Worm (Caenorhabditis elegans) whole organism, L4 larva: ENCODE measurements around the gene gcy-33.
A peak's percentile ranks its signal among the peaks of the same experiment; 100 is the strongest.

Experiments
- F10B5.3 ChIP-seq: sonication (generic microtip); optimal IDR thresholded peaks from 2 replicates; lab custom pipeline; 2016; ENCODE audit warnings: mild to moderate bottlenecking, missing genetic modification characterization, missing compliant biosample characterization
- R02D3.7 ChIP-seq: fragments of 150-350 bp; sonication (generic microtip); optimal IDR thresholded peaks from 3 replicates; lab custom pipeline; 2014; ENCODE audit warnings: missing biosample characterization, missing genetic modification characterization
- T26A8.4 ChIP-seq: fragments of 200-800 bp; sonication (Bioruptor generic); IDR thresholded peaks from 2 replicates; pipeline ENCODE4 v1.3.6; 2022; ENCODE audit warnings: missing genetic modification characterization, missing compliant biosample characterization
- aha-1 ChIP-seq: fragments of 150-350 bp; peaks from one replicate; lab custom pipeline; 2014; ENCODE audit warnings: missing biosample characterization, missing genetic modification characterization
- attf-4 ChIP-seq: sonication (generic microtip); optimal IDR thresholded peaks from 3 replicates; lab custom pipeline; 2017; ENCODE audit warnings: missing biosample characterization, missing genetic modification characterization
- ces-1 ChIP-seq: fragments of 150-350 bp; sonication (generic microtip); optimal IDR thresholded peaks from 4 replicates; lab custom pipeline; 2014; ENCODE audit warnings: missing biosample characterization, missing genetic modification reagents, missing genetic modification characterization
- ctbp-1 ChIP-seq: fragments of 200-800 bp; sonication (Bioruptor generic); IDR thresholded peaks from 2 replicates; pipeline ENCODE4 v1.3.6; 2022; ENCODE audit warnings: missing genetic modification reagents, missing genetic modification characterization, missing compliant biosample characterization
- dmd-6 ChIP-seq: fragments of 200-800 bp; sonication (Bioruptor generic); IDR thresholded peaks from 2 replicates; pipeline ENCODE4 v1.3.6; 2022; ENCODE audit warnings: missing genetic modification reagents, missing genetic modification characterization, missing compliant biosample characterization
- dmd-9 ChIP-seq: fragments of 200-800 bp; sonication (Bioruptor generic); IDR thresholded peaks from 2 replicates; pipeline ENCODE4 v1.3.6; 2022; ENCODE audit warnings: missing genetic modification reagents, missing genetic modification characterization, missing compliant biosample characterization
- dpl-1 ChIP-seq: fragments of 150-350 bp; optimal IDR thresholded peaks from 2 replicates; lab custom pipeline; 2014; ENCODE audit warnings: missing biosample characterization, missing genetic modification reagents, missing genetic modification characterization
- dve-1 ChIP-seq: sonication (generic microtip); optimal IDR thresholded peaks from 2 replicates; lab custom pipeline; 2017; ENCODE audit warnings: antibody characterized with exemption, mild to moderate bottlenecking, missing genetic modification characterization, missing compliant biosample characterization; ENCODE audit not compliant: insufficient read depth
- egl-27 ChIP-seq: sonication (generic microtip); optimal IDR thresholded peaks from 3 replicates; lab custom pipeline; 2017; ENCODE audit warnings: missing biosample characterization, missing genetic modification reagents, missing genetic modification characterization
- gei-8 ChIP-seq: fragments of 200-800 bp; sonication (Bioruptor generic); optimal IDR thresholded peaks from 2 replicates; lab custom pipeline; 2018; ENCODE audit warnings: mild to moderate bottlenecking, missing genetic modification characterization, missing compliant biosample characterization
- hlh-11 ChIP-seq: fragments of 200-800 bp; sonication (Bioruptor generic); optimal IDR thresholded peaks from 2 replicates; lab custom pipeline; 2018; ENCODE audit warnings: mild to moderate bottlenecking, missing genetic modification characterization, missing compliant biosample characterization
- hlh-30 ChIP-seq: sonication (generic microtip); optimal IDR thresholded peaks from 2 replicates; lab custom pipeline; 2017; ENCODE audit warnings: antibody characterized with exemption, mild to moderate bottlenecking, missing genetic modification characterization, missing compliant biosample characterization; ENCODE audit not compliant: insufficient read depth
- lim-7 ChIP-seq: fragments of 200-800 bp; sonication (Bioruptor generic); IDR thresholded peaks from 2 replicates; pipeline ENCODE4 v1.3.6; 2022; ENCODE audit warnings: missing genetic modification characterization, missing compliant biosample characterization
- lin-1 ChIP-seq: fragments of 200-800 bp; sonication (Bioruptor generic); IDR thresholded peaks from 2 replicates; pipeline ENCODE4 v1.3.6; 2022; ENCODE audit warnings: missing genetic modification reagents, missing genetic modification characterization, missing compliant biosample characterization
- lin-13 ChIP-seq: fragments of 150-350 bp; optimal IDR thresholded peaks from 2 replicates; lab custom pipeline; 2014; ENCODE audit warnings: missing biosample characterization, missing genetic modification reagents, missing genetic modification characterization
- lin-15B ChIP-seq: fragments of 150-350 bp; sonication (generic microtip); optimal IDR thresholded peaks from 3 replicates; lab custom pipeline; 2014; ENCODE audit warnings: missing biosample characterization, missing genetic modification characterization
- lin-38 ChIP-seq: fragments of 200-800 bp; sonication (Bioruptor generic); IDR thresholded peaks from 2 replicates; pipeline ENCODE4 v1.3.6; 2022; ENCODE audit warnings: missing genetic modification reagents, missing genetic modification characterization, missing compliant biosample characterization
- nhr-28 ChIP-seq: fragments of 150-350 bp; optimal IDR thresholded peaks from 2 replicates; lab custom pipeline; 2014; ENCODE audit warnings: missing biosample characterization, missing genetic modification characterization
- nhr-41 ChIP-seq: fragments of 200-800 bp; sonication (Bioruptor generic); IDR thresholded peaks from 2 replicates; pipeline ENCODE4 v1.3.6; 2022; ENCODE audit warnings: missing genetic modification reagents, missing genetic modification characterization, missing compliant biosample characterization
- nhr-77 ChIP-seq: fragments of 150-350 bp; optimal IDR thresholded peaks from 2 replicates; lab custom pipeline; 2014; ENCODE audit warnings: missing biosample characterization, missing genetic modification characterization
- pha-4 ChIP-seq, 2 experiments: fragments of 150-350 bp in 1 of 2; fragments of 200-800 bp in 1 of 2; sonication (Bioruptor generic) in 1 of 2; IDR thresholded peaks in 1 of 2; optimal IDR thresholded peaks in 1 of 2; 2 replicates each; pipeline versions ENCODE4 v1.3.6 to Lab custom; 2014 to 2022; ENCODE audit warnings: missing genetic modification characterization in 2 of 2, missing genetic modification reagents in 2 of 2, missing biosample characterization in 1 of 2, missing compliant biosample characterization in 1 of 2
- php-3 ChIP-seq: fragments of 200-800 bp; sonication (Bioruptor generic); IDR thresholded peaks from 2 replicates; pipeline ENCODE4 v1.3.6; 2022; ENCODE audit warnings: missing genetic modification reagents, missing genetic modification characterization, missing compliant biosample characterization
- pqm-1 ChIP-seq: sonication (generic microtip); optimal IDR thresholded peaks from 2 replicates; lab custom pipeline; 2017; ENCODE audit warnings: missing biosample characterization, missing genetic modification characterization
- sdz-12 ChIP-seq: fragments of 200-800 bp; sonication (Bioruptor generic); optimal IDR thresholded peaks from 2 replicates; lab custom pipeline; 2018; ENCODE audit warnings: mild to moderate bottlenecking, missing genetic modification characterization, missing compliant biosample characterization
- set-16 ChIP-seq: fragments of 200-800 bp; sonication (Bioruptor generic); IDR thresholded peaks from 2 replicates; pipeline ENCODE4 v1.3.6; 2022; ENCODE audit warnings: missing genetic modification reagents, missing genetic modification characterization, missing compliant biosample characterization
- skn-1 ChIP-seq: fragments of 150-350 bp; optimal IDR thresholded peaks from 2 replicates; lab custom pipeline; 2014; ENCODE audit warnings: missing biosample characterization, missing genetic modification characterization
- snpc-1.2 ChIP-seq: fragments of 200-800 bp; sonication (Bioruptor generic); IDR thresholded peaks from 2 replicates; pipeline ENCODE4 v1.3.6; 2022; ENCODE audit warnings: missing genetic modification reagents, missing genetic modification characterization, missing compliant biosample characterization
- snpc-4 ChIP-seq: fragments of 150-350 bp; optimal IDR thresholded peaks from 2 replicates; lab custom pipeline; 2014; ENCODE audit warnings: missing biosample characterization, missing genetic modification characterization
- spr-3 ChIP-seq: fragments of 200-800 bp; sonication (Bioruptor generic); optimal IDR thresholded peaks from 2 replicates; lab custom pipeline; 2018; ENCODE audit warnings: mild to moderate bottlenecking, missing genetic modification characterization, missing compliant biosample characterization
- tag-97 ChIP-seq: fragments of 200-800 bp; sonication (Bioruptor generic); IDR thresholded peaks from 2 replicates; pipeline ENCODE4 v1.3.6; 2022; ENCODE audit warnings: missing genetic modification characterization, missing compliant biosample characterization
- tra-1 ChIP-seq: fragments of 200-800 bp; sonication (Bioruptor generic); IDR thresholded peaks from 2 replicates; pipeline ENCODE4 v1.3.6; 2022; ENCODE audit warnings: missing genetic modification reagents, missing genetic modification characterization, missing compliant biosample characterization
- unc-130 ChIP-seq: sonication (generic microtip); optimal IDR thresholded peaks from 2 replicates; lab custom pipeline; 2016; ENCODE audit warnings: missing genetic modification reagents, missing genetic modification characterization, missing compliant biosample characterization
- unc-62 ChIP-seq, 3 experiments: fragments of 150-350 bp in 1 of 3; sonication (generic microtip); optimal IDR thresholded peaks in 2 of 3; peaks in 1 of 3; 1 replicate in 1 of 3; 2 replicates in 2 of 3; lab custom pipeline; 2014 to 2017; ENCODE audit warnings: missing biosample characterization in 3 of 3, missing genetic modification characterization in 3 of 3, missing genetic modification reagents in 3 of 3, missing genotype in 1 of 3
- vab-7 ChIP-seq: fragments of 200-800 bp; sonication (Bioruptor generic); IDR thresholded peaks from 2 replicates; pipeline ENCODE4 v1.3.6; 2022; ENCODE audit warnings: missing genetic modification reagents, missing genetic modification characterization, missing compliant biosample characterization
- zag-1 ChIP-seq: fragments of 150-350 bp; optimal IDR thresholded peaks from 2 replicates; lab custom pipeline; 2014; ENCODE audit warnings: missing biosample characterization, missing genetic modification characterization
- zfp-3 ChIP-seq: fragments of 200-800 bp; sonication (Bioruptor generic); conservative IDR thresholded peaks from 2 replicates; pipeline ENCODE4 v1.3.6; 2022; ENCODE audit warnings: missing genetic modification reagents, missing genetic modification characterization, missing compliant biosample characterization
- zip-11 ChIP-seq: fragments of 200-800 bp; sonication (Bioruptor generic); IDR thresholded peaks from 2 replicates; pipeline ENCODE4 v1.3.6; 2022; ENCODE audit warnings: missing genetic modification characterization, missing compliant biosample characterization
- zip-2 ChIP-seq: fragments of 150-350 bp; optimal IDR thresholded peaks from 2 replicates; lab custom pipeline; 2014; ENCODE audit warnings: missing biosample characterization, missing genetic modification characterization

gcy-33 gene

DNA sequence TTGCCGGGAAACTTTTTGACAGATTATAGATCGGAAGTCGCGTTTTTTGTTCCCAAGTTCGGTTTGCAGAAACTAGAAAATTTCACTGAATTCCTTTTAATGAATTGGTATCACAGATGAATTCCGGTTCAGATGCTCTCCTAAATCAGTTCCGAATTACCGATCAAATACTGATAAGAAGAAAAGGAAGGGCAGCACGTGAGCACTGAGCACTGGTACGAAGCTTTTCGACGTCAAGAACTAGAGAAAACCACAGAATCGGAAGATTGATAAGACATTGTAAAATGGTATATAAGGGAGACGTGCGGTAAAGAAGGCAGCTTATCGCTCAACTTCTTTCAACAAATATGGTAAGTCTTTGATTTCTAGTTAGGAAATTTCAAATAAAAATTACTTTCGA, 26.4 kb downstream of the gcy-33 start, which contains the start of gene cpr-1 (continued):
- no peak for TF ChIP-seq vab-7 (GFP tag; lab: Robert Waterston, UW)
- peak; percentile 77 for TF ChIP-seq pqm-1 (tag; lab: Kevin White, UChicago)
- TF ChIP-seq dmd-9 (GFP tag; lab: Robert Waterston, UW) = no peak
- TF ChIP-seq dve-1 (tag; lab: Kevin White, UChicago) = peak; percentile 65
- no peak for TF ChIP-seq dpl-1 (GFP tag; lab: Kevin White, UChicago)
- peak; percentile 69 for TF ChIP-seq nhr-28
- no peak for TF ChIP-seq attf-4 (tag; lab: Kevin White, UChicago)
- no peak for TF ChIP-seq zfp-3 (GFP tag; lab: Robert Waterston, UW)
- peak; percentile 92 for TF ChIP-seq dmd-6
- TF ChIP-seq zag-1 (tag; lab: Kevin White, UChicago) = no peak
- peak; percentile 87 for TF ChIP-seq hlh-11 (tag; lab: Kevin White, UChicago)
- TF ChIP-seq skn-1 (tag; lab: Kevin White, UChicago) = no peak
- TF ChIP-seq F10B5.3 (tag; lab: Kevin White, UChicago) = no peak
- TF ChIP-seq set-16 (GFP tag; lab: Robert Waterston, UW) = no peak
- no peak for TF ChIP-seq zip-11 (GFP tag; lab: Robert Waterston, UW)
- no peak for TF ChIP-seq ctbp-1 (GFP tag; lab: Robert Waterston, UW)
- TF ChIP-seq egl-27 (tag; lab: Kevin White, UChicago) = no peak
- TF ChIP-seq gei-8 (GFP tag; lab: Kevin White, UChicago) = no peak
- no peak for TF ChIP-seq snpc-4 (tag; lab: Kevin White, UChicago)
- no peak for TF ChIP-seq tag-97 (GFP tag; lab: Robert Waterston, UW)
- TF ChIP-seq snpc-1.2 (GFP tag; lab: Robert Waterston, UW) = no peak
- peak; percentile 25 for TF ChIP-seq nhr-77
- no peak for TF ChIP-seq lim-7
- peak; percentile 80 for TF ChIP-seq lin-1

DNA sequence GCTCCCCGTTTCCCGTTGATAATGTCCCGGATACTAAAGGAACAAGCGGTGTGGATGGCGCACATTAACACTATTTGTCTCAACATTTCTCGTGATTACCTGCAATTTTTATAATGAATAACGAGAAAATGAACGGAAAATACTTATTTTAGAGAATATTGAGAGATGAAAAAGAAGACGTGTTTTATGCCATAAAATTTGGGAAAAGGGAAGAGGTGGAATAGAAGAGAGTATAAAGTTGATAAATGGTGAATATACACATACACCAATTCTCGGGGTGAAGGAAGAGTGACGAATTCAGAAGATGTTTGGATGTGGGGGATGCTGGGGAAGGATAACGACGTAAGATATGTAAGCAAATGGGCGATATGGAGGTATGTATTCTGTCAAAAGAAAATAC, 36.9 kb downstream of the gcy-33 start, which contains the start of gene F58H1.7:
F58H1.7 (minus strand) TSS at position 101 of the 400 bp plus-strand sequence.
- TF ChIP-seq lin-15B (no peak), spr-3 (GFP tag; lab: Kevin White, UChicago) (no peak), sdz-12 (no peak), hlh-30 (no peak), tra-1 (GFP tag; lab: Robert Waterston, UW) (no peak), lin-13 (GFP tag; lab: Kevin White, UChicago) (no peak), zip-2 (tag; lab: Kevin White, UChicago) (no peak), gei-8 (GFP tag; lab: Kevin White, UChicago) (no peak), pha-4 (GFP tag; IDR thresholded peaks at IDR 0.05; lab: Robert Waterston, UW) (no peak), pha-4 (tag; optimal IDR thresholded peaks at IDR 0.05; lab: Kevin White, UChicago) (no peak), aha-1 (tag; lab: Kevin White, UChicago) (no peak), lin-38 (GFP tag; lab: Robert Waterston, UW) (no peak), php-3 (GFP tag; lab: Robert Waterston, UW) (no peak), unc-62 (GFP tag; optimal IDR thresholded peaks at IDR 0.05 in 1 of 2; lab: Kevin White, UChicago) (no peak), unc-62 (tag; optimal IDR thresholded peaks at IDR 0.05; lab: Kevin White, UChicago) (no peak), nhr-41 (GFP tag; lab: Robert Waterston, UW) (no peak), ces-1 (GFP tag; lab: Kevin White, UChicago) (no peak), R02D3.7 (no peak), unc-130 (GFP tag; lab: Kevin White, UChicago) (no peak), T26A8.4 (no peak)
